Fruit fly (Drosophila melanogaster): ENCODE results near the gene Gmd.

- no peak for TF ChIP-seq lab (GFP tag; optimal IDR thresholded peaks at IDR 0.05)
- TF ChIP-seq pho (GFP tag; optimal IDR thresholded peaks at IDR 0.05) = no peak
- no peak for TF ChIP-seq so (GFP tag; IDR thresholded peaks at IDR 0.05)
- TF ChIP-seq CG8388 (GFP tag; optimal IDR thresholded peaks at IDR 0.05) = no peak
- no peak for TF ChIP-seq B-H1 (GFP tag; IDR thresholded peaks at IDR 0.05)
Observed at dm6 chr2L:5022602-5023001, 45.8 kb upstream of the Gmd start.

Measured in whole organism, embryonic.